Worm (Caenorhabditis elegans) whole organism, early embryonic: Measurements from ENCODE around the gene dpy-28.

Experiments
- B0310.2 ChIP-seq: sonication (generic microtip); optimal IDR thresholded peaks from 2 replicates; lab custom pipeline; 2016; ENCODE audit warnings: mild to moderate bottlenecking, missing genetic modification characterization, missing compliant biosample characterization
- aly-1 ChIP-seq: sonication (generic microtip); optimal IDR thresholded peaks from 2 replicates; lab custom pipeline; 2016; ENCODE audit warnings: missing genetic modification characterization, missing compliant biosample characterization
- ama-1 ChIP-seq: fragments of 150-350 bp; optimal IDR thresholded peaks from 2 replicates; lab custom pipeline; 2014
- ceh-13 ChIP-seq: fragments of 200-800 bp; sonication (Bioruptor generic); optimal IDR thresholded peaks from 2 replicates; lab custom pipeline; 2018; ENCODE audit warnings: mild to moderate bottlenecking, missing genetic modification characterization, missing compliant biosample characterization
- ceh-36 ChIP-seq: sonication (generic microtip); optimal IDR thresholded peaks from 2 replicates; lab custom pipeline; 2016; ENCODE audit warnings: missing genetic modification characterization, inconsistent platforms, missing compliant biosample characterization
- ets-7 ChIP-seq: sonication (generic microtip); optimal IDR thresholded peaks from 2 replicates; lab custom pipeline; 2016; ENCODE audit warnings: missing genotype, missing genetic modification characterization, missing compliant biosample characterization
- flt-1 ChIP-seq: fragments of 200-800 bp; sonication (Bioruptor generic); IDR thresholded peaks from 2 replicates; pipeline ENCODE4 v1.3.6; 2022; ENCODE audit warnings: missing genetic modification characterization, missing compliant biosample characterization
- hmbx-1 ChIP-seq: sonication (generic microtip); optimal IDR thresholded peaks from 2 replicates; lab custom pipeline; 2016; ENCODE audit warnings: mild to moderate bottlenecking, missing genetic modification characterization, missing compliant biosample characterization
- hmg-4 ChIP-seq: fragments of 200-800 bp; sonication (Bioruptor generic); optimal IDR thresholded peaks from 2 replicates; lab custom pipeline; 2018; ENCODE audit warnings: mild to moderate bottlenecking, missing genetic modification characterization, missing compliant biosample characterization
- pes-1 ChIP-seq: fragments of 200-800 bp; sonication (Bioruptor generic); IDR thresholded peaks from 2 replicates; pipeline ENCODE4 v1.3.6; 2022; ENCODE audit warnings: missing genetic modification reagents, missing genetic modification characterization, missing compliant biosample characterization
- sea-1 ChIP-seq: fragments of 200-800 bp; sonication (Bioruptor generic); conservative IDR thresholded peaks from 2 replicates; pipeline ENCODE4 v1.3.6; 2022; ENCODE audit warnings: missing genetic modification characterization, missing compliant biosample characterization
- tbx-11 ChIP-seq: fragments of 200-800 bp; sonication (Bioruptor generic); IDR thresholded peaks from 2 replicates; pipeline ENCODE4 v1.3.6; 2022; ENCODE audit warnings: missing genetic modification characterization, missing compliant biosample characterization
- tbx-37 ChIP-seq: fragments of 200-800 bp; sonication (Bioruptor generic); conservative IDR thresholded peaks from 2 replicates; pipeline ENCODE4 v1.3.6; 2022; ENCODE audit warnings: missing genetic modification reagents, missing genetic modification characterization, missing compliant biosample characterization

DNA sequence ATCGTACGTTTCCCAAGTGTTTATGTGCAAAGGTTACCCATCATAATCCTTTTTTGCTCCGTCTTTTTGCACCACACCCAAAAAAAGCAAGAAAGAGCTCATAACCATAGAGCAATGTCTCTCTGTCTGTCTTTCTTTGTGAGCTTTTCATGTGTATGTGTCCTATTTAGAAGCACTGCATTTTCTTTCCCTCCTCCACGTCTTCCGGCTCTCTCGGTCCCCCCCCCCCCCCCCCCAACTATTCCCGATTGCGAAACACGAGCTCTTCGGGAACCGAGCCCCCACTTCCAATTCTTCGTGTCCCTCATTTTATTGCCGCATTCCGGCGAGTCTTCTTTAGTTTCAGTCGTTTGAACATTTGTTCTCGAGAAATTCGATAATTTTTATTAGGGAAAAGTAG, 43.9 kb downstream of the dpy-28 start:
- TF ChIP-seq flt-1 (GFP tag; lab: Robert Waterston, UW) (no peak), tbx-11 (GFP tag; lab: Robert Waterston, UW) (no peak), hmbx-1 (tag; lab: Kevin White, UChicago) (no peak), ceh-13 (GFP tag; lab: Kevin White, UChicago) (no peak), ceh-36 (no peak), ets-7 (no peak), ama-1 (lab: Kevin White, UChicago) (no peak), pes-1 (no peak), sea-1 (GFP tag; lab: Robert Waterston, UW) (no peak), hmg-4 (GFP tag; lab: Kevin White, UChicago) (no peak), aly-1 (tag; lab: Kevin White, UChicago) (no peak), tbx-37 (GFP tag; lab: Robert Waterston, UW) (no peak), B0310.2 (tag; lab: Kevin White, UChicago) (no peak)
